Fruit fly (Drosophila melanogaster) whole organism, adult: ENCODE data around the gene CG32856.
A peak's percentile ranks its signal among the peaks of the same experiment; 100 is the strongest.

Source experiments
- CG1620 ChIP-seq: fragments of 200-800 bp; sonication (Bioruptor generic); optimal IDR thresholded peaks from 2 replicates; lab custom pipeline; 2016; ENCODE audit warnings: missing biosample characterization, missing genetic modification characterization
- CG33017 ChIP-seq: fragments of 200-800 bp; sonication (Bioruptor generic); optimal IDR thresholded peaks from 2 replicates; lab custom pipeline; 2018; ENCODE audit warnings: missing biosample characterization, mild to moderate bottlenecking, missing genetic modification characterization, moderate library complexity
- CG7045 ChIP-seq: fragments of 200-800 bp; sonication (Bioruptor generic); optimal IDR thresholded peaks from 2 replicates; lab custom pipeline; 2017; ENCODE audit warnings: missing biosample characterization, mild to moderate bottlenecking, missing genetic modification characterization
- CG7101 ChIP-seq: fragments of 200-800 bp; sonication (Bioruptor generic); optimal IDR thresholded peaks from 2 replicates; lab custom pipeline; 2018; ENCODE audit warnings: missing biosample characterization, mild to moderate bottlenecking, missing genetic modification characterization, moderate library complexity
- Clk ChIP-seq: fragments of 200-800 bp; sonication (Bioruptor generic); optimal IDR thresholded peaks from 2 replicates; lab custom pipeline; 2017; ENCODE audit warnings: missing biosample characterization, missing genetic modification characterization
- Hr96 ChIP-seq: fragments of 200-800 bp; sonication (Bioruptor generic); optimal IDR thresholded peaks from 2 replicates; lab custom pipeline; 2016; ENCODE audit warnings: missing biosample characterization, missing genetic modification characterization
- Mnt ChIP-seq: fragments of 200-800 bp; sonication (Bioruptor generic); optimal IDR thresholded peaks from 2 replicates; lab custom pipeline; 2016; ENCODE audit warnings: missing biosample characterization, mild to moderate bottlenecking, missing genetic modification characterization
- bab1 ChIP-seq: fragments of 200-800 bp; sonication (Bioruptor generic); optimal IDR thresholded peaks from 3 replicates; lab custom pipeline; 2019; ENCODE audit warnings: missing biosample characterization, mild to moderate bottlenecking, missing genetic modification characterization, moderate library complexity
- cnc ChIP-seq, 2 experiments: fragments of >200 bp; optimal IDR thresholded peaks; 2 replicates each; lab custom pipeline; 2017
- kay ChIP-seq: fragments of 200-800 bp; sonication (Bioruptor generic); peaks from one replicate; lab custom pipeline; 2016; ENCODE audit warnings: missing biosample characterization, missing genetic modification characterization, borderline replicate concordance
- ovo ChIP-seq: fragments of 200-800 bp; sonication (Bioruptor generic); optimal IDR thresholded peaks from 2 replicates; lab custom pipeline; 2016; ENCODE audit warnings: missing biosample characterization, missing genetic modification characterization
- toe ChIP-seq: fragments of 200-800 bp; sonication (Bioruptor generic); optimal IDR thresholded peaks from 2 replicates; lab custom pipeline; 2016; ENCODE audit warnings: missing biosample characterization, missing genetic modification characterization

DNA sequence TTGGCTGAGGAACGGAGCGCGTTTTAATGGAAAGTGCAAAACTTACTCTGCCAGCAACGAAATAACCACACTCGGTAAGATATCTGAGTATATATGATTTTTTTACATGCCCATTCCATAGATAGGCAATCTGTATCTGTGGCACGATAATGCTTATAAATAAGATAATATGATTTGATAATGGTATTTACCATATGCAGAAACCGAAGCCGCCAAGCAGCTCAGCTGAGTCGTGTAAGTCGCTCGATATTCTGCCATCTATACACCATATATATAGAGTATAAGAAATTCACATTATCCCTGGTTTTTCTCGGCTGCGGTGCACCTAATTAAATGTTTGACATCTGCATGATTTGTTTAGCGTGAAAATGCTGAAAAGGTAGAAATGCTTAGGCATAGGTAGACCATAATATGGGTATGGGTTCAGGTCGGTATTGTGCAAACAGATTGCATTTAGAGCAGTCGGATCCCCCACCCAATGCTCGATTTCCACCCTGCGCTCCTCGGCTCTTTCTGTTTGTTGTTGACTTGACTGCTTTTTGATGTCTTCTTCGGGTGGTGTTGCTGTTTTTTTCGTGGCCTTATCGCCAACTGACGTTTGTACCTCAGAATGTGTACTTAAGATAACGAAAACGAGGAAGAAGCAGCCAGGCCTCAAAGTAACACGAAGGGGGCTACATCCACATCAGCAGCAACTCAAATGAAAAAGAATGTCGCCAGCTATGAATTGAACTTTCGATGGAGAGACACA, 41.8 kb upstream of the CG32856 start:
- TF ChIP-seq Mnt (GFP tag; lab: Kevin White, UChicago) (peak; percentile 16), CG33017 (tag; lab: Kevin White, UChicago) (no peak), kay (GFP tag; lab: Kevin White, UChicago) (peak; percentile 68), bab1 (GFP tag; lab: Kevin White, UChicago) (no peak), ovo (GFP tag; lab: Kevin White, UChicago) (no peak), CG7101 (no peak), CG1620 (GFP tag; lab: Kevin White, UChicago) (no peak), cnc (optimal IDR thresholded peaks at IDR 0.05; lab: Kevin White, UChicago) (no peak), toe (GFP tag; lab: Kevin White, UChicago) (no peak), Hr96 (no peak), Clk (no peak), CG7045 (no peak)
